Worm (Caenorhabditis elegans) whole organism, dauer: Measurements from ENCODE around the gene cwp-5.

Experiments
- unc-62 ChIP-seq: sonication (generic microtip); optimal IDR thresholded peaks from 2 replicates; lab custom pipeline; 2017; ENCODE audit warnings: missing biosample characterization, missing genetic modification reagents, missing genetic modification characterization

cwp-5 gene

DNA sequence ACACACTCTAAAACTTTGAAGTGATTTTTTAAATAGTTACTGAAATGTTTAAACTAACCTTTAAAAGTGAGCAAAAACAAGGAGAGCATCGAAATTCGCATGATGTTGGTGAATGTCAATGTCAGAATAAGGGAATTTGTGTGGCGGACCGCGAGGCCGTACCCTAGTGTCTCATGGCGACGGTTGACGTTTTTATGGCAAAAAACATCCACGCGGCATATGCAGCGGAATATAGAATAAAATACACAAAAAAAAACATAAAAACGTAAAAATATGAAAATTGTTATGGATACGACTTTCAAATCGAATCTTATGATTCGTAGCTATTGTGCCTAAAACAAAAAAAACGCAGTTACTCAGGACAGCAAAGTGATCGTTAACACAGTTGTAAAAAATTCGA lies at the start of gene cwp-5:
Gene cwp-5 (minus strand): TSS at position 101 of the 400 bp plus-strand sequence.
- TF ChIP-seq unc-62 (GFP tag; lab: Kevin White, UChicago): no peak

DNA sequence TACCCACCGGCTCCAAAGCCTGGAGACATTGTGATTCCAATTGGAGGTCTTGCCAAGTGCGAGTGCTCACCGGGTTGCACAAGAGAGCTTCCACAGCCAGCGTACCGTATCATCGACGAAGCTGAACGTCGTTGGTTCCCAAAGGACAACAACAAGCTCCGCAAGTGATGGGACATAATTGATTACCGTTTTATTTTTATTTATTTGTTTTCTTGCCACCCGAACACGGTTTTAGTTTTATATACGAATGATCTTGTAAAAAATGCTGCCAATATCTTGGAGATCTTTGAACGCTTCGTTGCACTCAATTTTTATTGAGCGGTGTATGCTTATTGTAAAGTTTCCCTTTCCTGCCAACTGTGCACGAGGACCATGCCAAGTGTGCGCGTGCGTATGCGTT lies 48.4 kb upstream of the cwp-5 start, which contains the start of gene K08H2.4:
Gene K08H2.4 (plus strand): TSS at position 301 of the 400 bp plus-strand sequence.
- no peak for TF ChIP-seq unc-62 (GFP tag; lab: Kevin White, UChicago)

DNA sequence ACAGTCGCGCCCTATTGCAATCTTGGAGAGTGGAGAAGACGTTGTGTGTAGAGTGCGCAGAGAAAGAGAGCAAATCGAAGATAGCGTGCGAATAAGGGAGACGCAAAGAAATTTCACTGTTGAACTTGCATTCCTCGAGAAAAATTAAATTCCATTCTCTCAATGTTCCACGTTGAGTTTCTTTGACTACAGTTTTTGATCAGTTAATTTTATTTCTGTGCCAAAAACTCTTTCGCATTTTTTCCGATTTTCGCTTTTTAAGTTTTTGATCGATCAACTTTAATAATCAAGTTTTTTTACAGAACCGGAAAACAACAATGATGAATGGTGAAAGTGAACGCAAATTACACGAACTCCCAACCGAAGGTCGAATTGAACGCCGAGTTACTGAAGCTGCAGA lies 47.3 kb upstream of the cwp-5 start, which contains the start of gene K08H2.3:
Gene K08H2.3 (plus strand): TSS at position 301 of the 400 bp plus-strand sequence.
- TF ChIP-seq unc-62 (GFP tag; lab: Kevin White, UChicago): no peak

DNA sequence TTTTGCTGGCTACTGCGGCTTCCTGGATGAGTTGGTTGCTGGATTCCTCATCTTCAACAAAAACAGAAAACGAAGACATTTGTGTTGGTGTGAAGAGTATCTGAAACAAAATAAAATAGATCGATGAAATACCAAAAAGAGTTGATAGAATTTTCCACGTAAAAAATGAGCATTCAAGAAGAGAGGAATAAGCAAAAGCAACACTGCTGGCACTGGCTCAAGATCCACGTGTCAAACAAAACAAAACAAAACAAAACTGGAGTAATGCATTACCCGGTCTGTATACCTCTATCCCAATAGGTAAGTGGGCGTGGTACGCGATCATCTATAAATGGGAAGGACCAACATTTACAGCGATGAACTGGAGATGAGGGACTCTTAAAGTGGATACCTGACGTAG lies 45.1 kb upstream of the cwp-5 start, which contains the start of gene K08H2.2:
Gene K08H2.2 (minus strand): TSS at position 101 of the 400 bp plus-strand sequence.
- TF ChIP-seq unc-62 (GFP tag; lab: Kevin White, UChicago): no peak

DNA sequence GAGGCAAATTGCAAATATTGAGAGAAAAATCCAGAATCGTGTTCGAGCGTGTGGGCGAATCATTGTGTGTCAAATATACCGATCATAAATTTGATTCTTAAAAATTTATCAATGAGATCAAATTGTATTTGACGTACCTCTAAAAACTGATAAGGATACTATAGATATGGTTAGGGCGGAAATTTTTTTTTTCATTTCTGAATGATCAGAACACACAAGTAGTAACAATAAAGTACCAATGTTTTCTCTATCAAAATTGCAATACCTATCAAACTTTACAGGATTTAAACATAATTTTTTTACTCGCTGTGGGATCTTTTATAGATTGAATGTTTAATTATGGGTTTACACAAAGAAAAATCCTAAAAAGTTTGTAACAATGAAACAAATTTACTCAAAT lies 42.5 kb upstream of the cwp-5 start, which contains the start of gene bgnt-1.5:
Gene bgnt-1.5 (minus strand): TSS at position 101 of the 400 bp plus-strand sequence.
- TF ChIP-seq unc-62 (GFP tag; lab: Kevin White, UChicago): no peak

DNA sequence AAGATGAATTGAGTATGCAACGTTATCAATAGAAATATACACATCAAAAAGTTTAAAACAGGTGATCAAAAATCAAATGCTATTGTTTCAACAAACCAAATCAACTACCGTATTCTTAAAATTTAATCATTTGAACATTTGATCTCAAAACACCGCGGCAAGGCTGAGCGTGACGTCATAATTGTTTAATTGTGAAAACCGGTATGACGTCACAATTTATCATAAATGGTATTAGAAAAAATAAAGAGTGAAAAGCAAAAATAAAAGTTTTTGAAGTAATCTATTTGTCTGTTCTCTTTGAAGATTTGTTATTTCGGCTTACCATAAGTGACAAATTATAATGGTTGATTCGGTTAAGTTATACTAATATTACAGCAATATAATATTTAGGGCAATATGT lies 38.0 kb upstream of the cwp-5 start:
- TF ChIP-seq unc-62 (GFP tag; lab: Kevin White, UChicago): no peak

DNA sequence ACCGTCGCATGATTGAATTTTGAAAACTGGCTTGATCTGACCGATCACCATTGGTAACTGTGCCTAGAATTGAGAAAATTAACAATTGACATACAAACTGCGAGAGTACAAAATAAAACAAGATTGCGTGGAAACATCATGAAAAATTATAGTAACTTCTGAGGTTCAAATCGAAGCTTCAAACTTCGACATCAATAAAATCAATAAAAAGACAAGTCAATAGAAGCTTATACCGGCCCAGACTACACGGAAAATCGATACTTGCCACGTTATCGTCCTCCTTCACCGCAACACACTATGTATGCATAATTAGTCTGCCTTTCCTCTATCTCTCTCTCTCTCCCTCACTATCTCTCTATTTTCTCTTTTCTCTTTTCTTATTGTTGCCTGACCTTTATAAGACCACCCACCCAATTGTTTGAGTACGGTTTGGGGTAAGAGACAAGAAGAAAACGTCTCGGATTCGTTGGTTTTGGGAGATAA lies 36.9 kb upstream of the cwp-5 start, which contains the start of gene skr-21:
Gene skr-21 (minus strand): TSS at position 51 of the 483 bp plus-strand sequence.
- TF ChIP-seq unc-62 (GFP tag; lab: Kevin White, UChicago): no peak

DNA sequence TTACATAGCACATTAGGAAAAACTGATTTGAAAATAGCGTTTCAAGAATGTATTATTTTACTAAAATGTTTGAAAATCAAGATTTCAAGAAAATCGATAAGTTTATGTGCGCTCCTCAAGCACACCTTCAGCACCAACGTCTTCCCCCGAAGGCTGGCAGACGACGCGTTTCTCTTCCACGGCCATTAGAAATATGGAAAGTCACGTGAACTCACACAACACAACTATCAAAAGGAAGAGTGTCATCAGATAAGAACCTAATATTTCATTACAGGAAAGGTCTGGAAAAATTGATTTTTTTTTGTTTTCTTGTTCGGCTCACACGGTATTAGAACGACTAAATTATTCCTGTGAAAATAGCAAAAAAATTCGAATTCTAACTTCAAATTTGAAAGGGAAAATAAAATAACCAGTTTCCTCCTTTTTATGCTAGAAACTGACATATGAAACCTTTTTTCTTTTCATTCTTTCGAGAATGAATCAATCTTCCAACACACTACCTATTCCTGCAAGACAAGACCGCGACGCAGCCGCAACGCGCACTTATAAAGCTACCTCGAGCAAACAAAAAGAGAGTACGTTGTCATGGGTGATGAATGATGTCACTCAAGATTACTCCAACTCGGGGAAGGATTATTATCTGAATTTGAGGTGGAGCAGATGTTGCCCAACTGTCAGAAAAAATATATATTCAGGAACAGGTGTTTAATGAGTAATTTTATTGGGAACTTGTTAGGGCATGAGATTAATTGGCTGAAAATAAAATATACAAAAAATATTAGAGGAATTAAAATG lies 35.5 kb upstream of the cwp-5 start:
- no peak for TF ChIP-seq unc-62 (GFP tag; lab: Kevin White, UChicago)

DNA sequence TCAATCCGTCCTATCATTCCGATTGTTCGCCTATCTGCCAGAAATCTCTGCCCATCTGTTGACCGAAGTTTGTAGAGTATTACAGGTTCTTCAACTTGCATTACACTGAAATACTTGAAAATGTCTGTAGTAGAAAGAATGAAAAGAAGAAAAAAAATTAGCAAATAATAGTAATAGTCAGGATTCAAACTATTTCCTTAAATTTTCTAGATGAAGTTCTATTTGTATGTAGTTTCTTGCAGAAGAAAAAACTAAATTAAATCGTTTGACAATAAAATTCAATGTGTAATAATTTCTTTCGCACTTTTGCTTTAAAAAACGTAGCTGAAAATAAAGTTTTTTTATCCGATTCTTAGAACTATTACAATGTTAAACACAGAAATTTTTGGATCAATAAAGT lies 34.8 kb upstream of the cwp-5 start, which contains the start of gene skr-19:
Gene skr-19 (minus strand): TSS at position 101 of the 400 bp plus-strand sequence.
- no peak for TF ChIP-seq unc-62 (GFP tag; lab: Kevin White, UChicago)

DNA sequence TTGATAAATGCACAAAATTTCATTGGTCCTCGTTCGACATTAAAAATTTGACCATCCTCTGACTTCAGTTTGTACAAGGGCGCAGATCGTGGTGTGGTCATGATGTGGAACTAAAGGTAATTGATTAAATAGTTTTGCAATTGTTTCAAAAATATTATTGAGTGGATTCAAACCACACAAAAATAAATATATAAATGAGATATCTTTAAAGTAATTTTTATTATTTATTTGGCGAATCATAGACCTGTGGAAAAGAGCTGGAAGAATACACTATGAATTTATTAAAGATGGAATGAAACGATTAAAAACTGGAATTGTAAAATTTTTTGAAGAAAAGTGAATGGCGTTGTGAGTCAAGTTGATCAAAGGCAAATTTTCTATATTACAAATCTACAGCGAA lies 33.7 kb upstream of the cwp-5 start, which contains the start of gene skr-20:
Gene skr-20 (minus strand): TSS at position 101 of the 400 bp plus-strand sequence.
- TF ChIP-seq unc-62 (GFP tag; lab: Kevin White, UChicago): no peak

DNA sequence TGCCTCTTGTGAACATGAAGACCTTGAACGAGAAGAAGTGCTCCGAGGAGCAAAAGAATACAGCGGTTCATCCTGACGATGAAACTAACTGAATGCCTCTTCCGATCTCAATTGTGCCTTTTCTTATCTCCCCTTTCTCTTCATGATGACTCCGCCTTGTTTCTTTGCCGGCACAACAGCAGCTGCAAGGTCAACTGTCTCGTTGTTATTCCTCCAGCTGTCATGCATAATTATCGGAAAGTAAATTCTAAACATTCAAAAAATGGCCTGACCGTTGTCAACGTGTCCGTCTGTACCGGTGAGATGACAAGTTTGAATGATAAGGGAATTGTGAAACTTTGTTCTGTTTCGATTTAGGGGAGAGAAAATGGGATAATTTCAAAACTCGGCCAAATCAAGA lies 31.6 kb upstream of the cwp-5 start, which contains the start of gene asp-4:
Gene asp-4 (minus strand): TSS at position 106 of the 400 bp plus-strand sequence.
- TF ChIP-seq unc-62 (GFP tag; lab: Kevin White, UChicago): no peak

DNA sequence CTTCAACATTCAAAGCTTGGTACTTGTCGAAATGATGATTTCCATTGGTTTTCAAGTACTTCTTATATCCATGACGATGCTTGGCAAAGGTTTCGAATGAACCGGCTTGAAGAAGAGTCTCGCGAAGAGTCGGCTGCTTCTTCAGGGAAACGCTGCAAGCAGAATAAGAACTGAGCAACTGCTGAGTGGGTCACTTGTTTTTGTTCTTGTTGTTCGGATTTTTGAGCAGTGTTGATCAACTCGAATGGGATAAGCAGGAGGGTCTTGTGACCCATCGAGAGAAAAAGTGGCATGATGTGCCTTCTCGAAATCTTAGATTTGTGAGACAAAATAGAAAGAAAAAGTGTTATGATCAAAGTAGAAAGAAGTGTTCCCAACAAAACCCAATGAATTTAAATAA lies 30.8 kb upstream of the cwp-5 start:
- no peak for TF ChIP-seq unc-62 (GFP tag; lab: Kevin White, UChicago)

DNA sequence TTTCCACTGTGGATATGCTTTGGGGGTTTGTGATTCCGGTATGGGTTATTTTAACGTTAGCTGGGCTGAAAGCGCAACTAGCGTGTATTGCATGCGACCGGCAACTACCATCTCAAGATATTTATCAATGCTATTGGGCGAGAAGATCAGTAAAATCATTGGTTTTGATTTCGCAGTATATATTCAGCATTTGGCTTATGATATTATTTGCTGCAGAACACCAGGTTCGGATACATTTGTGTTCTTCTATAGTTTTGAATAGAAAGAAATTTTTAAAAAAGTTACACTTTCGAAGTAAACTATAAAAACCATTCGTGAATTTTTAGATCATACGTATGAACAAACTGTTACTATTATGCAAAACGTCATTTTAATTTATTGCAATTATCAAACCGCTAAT lies 28.2 kb upstream of the cwp-5 start:
- no peak for TF ChIP-seq unc-62 (GFP tag; lab: Kevin White, UChicago)

DNA sequence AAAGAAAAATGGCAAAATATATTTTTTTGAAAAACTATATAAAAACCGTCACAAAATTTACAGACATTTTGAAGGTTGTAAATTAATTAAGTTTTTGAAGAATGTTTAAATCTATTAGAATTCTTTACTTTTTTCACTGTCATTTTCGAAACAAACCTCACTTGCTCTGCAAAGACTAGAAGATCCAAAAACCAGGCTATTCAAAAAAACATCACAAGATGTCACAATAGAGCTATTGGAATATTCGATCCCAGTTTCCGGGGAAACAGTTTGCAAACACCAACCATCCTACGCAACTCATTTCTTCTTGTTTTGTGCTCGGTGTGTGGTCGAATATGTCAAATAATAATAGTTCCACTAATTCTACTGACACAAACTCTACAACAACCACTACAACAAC lies 27.0 kb upstream of the cwp-5 start, which contains the start of gene R12H7.4:
Gene R12H7.4 (plus strand): TSS at position 301 of the 400 bp plus-strand sequence.
- no peak for TF ChIP-seq unc-62 (GFP tag; lab: Kevin White, UChicago)

DNA sequence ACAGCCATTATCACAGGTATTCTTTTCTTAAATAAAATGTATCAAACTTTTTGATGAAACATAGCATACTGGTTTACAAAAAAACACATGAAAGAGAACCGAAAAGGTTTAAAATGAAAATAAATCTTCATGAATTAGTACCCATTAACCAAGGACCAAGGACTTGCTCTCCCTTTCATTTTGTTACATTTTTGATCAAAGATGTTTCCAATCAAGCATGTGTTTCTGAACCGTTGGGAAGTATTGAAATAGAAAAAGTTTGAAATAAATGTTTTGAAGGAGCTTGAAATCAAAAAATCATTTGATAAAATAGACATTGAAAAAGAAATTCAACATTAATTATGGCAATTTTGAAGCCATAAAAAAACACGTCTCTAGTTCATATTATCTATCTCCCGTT lies 22.8 kb upstream of the cwp-5 start:
- no peak for TF ChIP-seq unc-62 (GFP tag; lab: Kevin White, UChicago)

DNA sequence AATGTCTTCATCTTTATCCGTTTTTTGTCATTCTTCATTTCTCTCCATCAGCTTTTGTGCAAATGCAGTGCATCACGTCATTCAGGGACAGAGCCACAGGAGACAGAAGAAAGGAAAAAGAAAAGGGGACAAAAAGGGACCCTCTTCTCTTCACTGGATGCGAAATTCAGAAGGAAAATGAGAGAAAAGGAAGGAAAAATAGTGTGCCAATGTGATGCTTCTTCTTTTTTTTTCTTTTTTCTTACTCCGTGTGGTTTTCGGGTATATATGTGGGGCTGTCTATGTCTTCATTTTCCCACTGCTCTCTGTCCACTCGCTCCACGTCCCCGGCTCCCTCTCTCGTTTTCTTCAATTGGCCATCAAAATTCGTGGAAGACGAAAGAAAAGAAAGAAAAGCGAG lies 20.7 kb upstream of the cwp-5 start:
- no peak for TF ChIP-seq unc-62 (GFP tag; lab: Kevin White, UChicago)
